Fruit fly (Drosophila melanogaster): ENCODE data around the gene Pglym78.

- TF ChIP-seq fd96Cb (tag; optimal IDR thresholded peaks at IDR 0.05) (peak; percentile 73), oc (tag; optimal IDR thresholded peaks at IDR 0.05) (peak; percentile 25), org-1 (GFP tag; optimal IDR thresholded peaks at IDR 0.05) (peak; percentile 68)
Observed at dm6 chr3R:29157418-29158398, 9.7 kb downstream of the Pglym78 start, which contains the start of gene rdog.

All from whole organism, embryonic.